Fruit fly (Drosophila melanogaster) whole organism, embryonic: ENCODE measurements around the gene PGAP2.

ENCODE experiments used
- CG10209 ChIP-seq: fragments of 200-800 bp; sonication (Bioruptor generic); optimal IDR thresholded peaks from 3 replicates; lab custom pipeline; 2017; ENCODE audit warnings: missing biosample characterization, mild to moderate bottlenecking, missing genetic modification characterization, missing genetic modification reagents
- CG11696 ChIP-seq: fragments of 200-800 bp; sonication (Bioruptor generic); IDR thresholded peaks from 2 replicates; pipeline ENCODE4 v1.3.6; 2022; ENCODE audit warnings: missing biosample characterization, missing genetic modification characterization
- CG12104 ChIP-seq: fragments of 200-800 bp; sonication (Bioruptor generic); optimal IDR thresholded peaks from 3 replicates; lab custom pipeline; 2016; ENCODE audit warnings: missing biosample characterization, missing genetic modification characterization
- CG13424 ChIP-seq: fragments of 200-800 bp; sonication (Bioruptor generic); optimal IDR thresholded peaks from 2 replicates; lab custom pipeline; 2019; ENCODE audit warnings: missing biosample characterization, mild to moderate bottlenecking, missing genetic modification characterization, moderate library complexity
- CG14441 ChIP-seq: fragments of 200-800 bp; sonication (Bioruptor generic); IDR thresholded peaks from 2 replicates; pipeline ENCODE4 v1.3.6; 2022; ENCODE audit warnings: missing biosample characterization, missing genetic modification characterization
- CG17359 ChIP-seq: fragments of 200-800 bp; sonication (Bioruptor generic); optimal IDR thresholded peaks from 3 replicates; lab custom pipeline; 2018; ENCODE audit warnings: missing biosample characterization, mild to moderate bottlenecking, missing genetic modification characterization, moderate library complexity
- CG1832 ChIP-seq: fragments of 200-800 bp; sonication (Bioruptor generic); optimal IDR thresholded peaks from 2 replicates; lab custom pipeline; 2017; ENCODE audit warnings: missing biosample characterization, mild to moderate bottlenecking, missing genetic modification characterization, inconsistent platforms
- CG30403 ChIP-seq: fragments of 200-800 bp; sonication (Bioruptor generic); optimal IDR thresholded peaks from 3 replicates; lab custom pipeline; 2016; ENCODE audit warnings: missing biosample characterization, missing genetic modification characterization
- CG30431 ChIP-seq: fragments of 200-800 bp; sonication (Bioruptor generic); optimal IDR thresholded peaks from 2 replicates; lab custom pipeline; 2017; ENCODE audit warnings: missing biosample characterization, missing genetic modification characterization
- CG31441 ChIP-seq: fragments of 200-800 bp; sonication (Bioruptor generic); IDR thresholded peaks from 2 replicates; pipeline ENCODE4 v1.3.6; 2022; ENCODE audit warnings: missing biosample characterization, missing genetic modification characterization
- CG33557 ChIP-seq: fragments of 200-800 bp; sonication (Bioruptor generic); optimal IDR thresholded peaks from 2 replicates; lab custom pipeline; 2019; ENCODE audit warnings: missing biosample characterization, mild to moderate bottlenecking, missing genetic modification characterization, moderate library complexity
- CG4328 ChIP-seq: fragments of 200-800 bp; sonication (Bioruptor generic); optimal IDR thresholded peaks from 3 replicates; lab custom pipeline; 2017; ENCODE audit warnings: missing biosample characterization, missing genetic modification reagents, missing genetic modification characterization
- CG4424 ChIP-seq: fragments of 200-800 bp; sonication (Bioruptor generic); optimal IDR thresholded peaks from 3 replicates; lab custom pipeline; 2016; ENCODE audit warnings: missing biosample characterization, missing genetic modification characterization
- CG5953 ChIP-seq: fragments of 200-800 bp; sonication (Bioruptor generic); IDR thresholded peaks from 2 replicates; pipeline ENCODE4 v1.3.6; 2022; ENCODE audit warnings: missing biosample characterization, missing genetic modification characterization
- CG7839 ChIP-seq: fragments of 200-800 bp; sonication (Bioruptor generic); optimal IDR thresholded peaks from 3 replicates; lab custom pipeline; 2018; ENCODE audit warnings: missing biosample characterization, mild to moderate bottlenecking, missing genetic modification characterization, moderate library complexity
- CoRest ChIP-seq: fragments of 200-800 bp; sonication (Bioruptor generic); optimal IDR thresholded peaks from 3 replicates; lab custom pipeline; 2018; ENCODE audit warnings: missing biosample characterization, mild to moderate bottlenecking, missing genetic modification characterization, moderate library complexity
- Drgx ChIP-seq: fragments of 200-800 bp; sonication (Bioruptor generic); IDR thresholded peaks from 2 replicates; pipeline ENCODE4 v1.3.6; 2022; ENCODE audit warnings: missing biosample characterization, missing genetic modification characterization
- ERR ChIP-seq: fragments of 200-800 bp; sonication (Bioruptor generic); optimal IDR thresholded peaks from 2 replicates; lab custom pipeline; 2016; ENCODE audit warnings: missing biosample characterization, missing genetic modification characterization
- H15 ChIP-seq: fragments of 200-800 bp; sonication (Bioruptor generic); IDR thresholded peaks from 3 replicates; pipeline ENCODE4 v1.3.6; 2022; ENCODE audit warnings: missing biosample characterization, missing genetic modification characterization
- H2.0 ChIP-seq: fragments of 200-800 bp; sonication (Bioruptor generic); IDR thresholded peaks from 2 replicates; pipeline ENCODE4 v1.3.6; 2022; ENCODE audit warnings: missing biosample characterization, missing genetic modification characterization
- Hr39 ChIP-seq: fragments of >200 bp; optimal IDR thresholded peaks from 2 replicates; lab custom pipeline; 2017
- Hr78 ChIP-seq, 2 experiments: fragments of 200-800 bp in 1 of 2; fragments of >200 bp in 1 of 2; sonication (Bioruptor generic) in 1 of 2; optimal IDR thresholded peaks; 2 replicates each; lab custom pipeline; 2017 to 2019; ENCODE audit warnings: missing biosample characterization in 2 of 2, missing genetic modification characterization in 2 of 2, mild to moderate bottlenecking in 1 of 2, moderate library complexity in 1 of 2
- Med ChIP-seq: fragments of 200-800 bp; sonication (Bioruptor generic); peaks from one replicate; lab custom pipeline; 2016; ENCODE audit warnings: missing biosample characterization, missing genetic modification characterization, mild to moderate bottlenecking, inconsistent platforms, moderate library complexity
- Oli ChIP-seq: fragments of 200-800 bp; sonication (Bioruptor generic); optimal IDR thresholded peaks from 2 replicates; lab custom pipeline; 2018; ENCODE audit warnings: missing biosample characterization, mild to moderate bottlenecking, missing genetic modification characterization, moderate library complexity
- Sin3A ChIP-seq: fragments of >200 bp; optimal IDR thresholded peaks from 2 replicates; lab custom pipeline; 2018
- Sox100B ChIP-seq: fragments of 200-800 bp; sonication (Bioruptor generic); optimal IDR thresholded peaks from 3 replicates; lab custom pipeline; 2018; ENCODE audit warnings: missing biosample characterization, mild to moderate bottlenecking, missing genetic modification characterization
- amos ChIP-seq: fragments of 200-800 bp; sonication (Bioruptor generic); IDR thresholded peaks from 2 replicates; pipeline ENCODE4 v1.3.6; 2022; ENCODE audit warnings: missing biosample characterization, missing genetic modification characterization; ENCODE audit not compliant: partially characterized antibody
- ato ChIP-seq: fragments of 200-800 bp; sonication (Bioruptor generic); IDR thresholded peaks from 2 replicates; pipeline ENCODE4 v1.3.6; 2022; ENCODE audit warnings: missing biosample characterization, missing genetic modification characterization; ENCODE audit not compliant: partially characterized antibody
- bsh ChIP-seq, 2 experiments: fragments of 200-800 bp; sonication (Bioruptor generic); optimal IDR thresholded peaks; 2 replicates each; lab custom pipeline; 2017 to 2018; ENCODE audit warnings: mild to moderate bottlenecking in 2 of 2, missing biosample characterization in 2 of 2, missing genetic modification characterization in 2 of 2, moderate library complexity in 1 of 2
- dati ChIP-seq: fragments of 200-800 bp; sonication (Bioruptor generic); IDR thresholded peaks from 2 replicates; pipeline ENCODE4 v1.3.6; 2022; ENCODE audit warnings: missing biosample characterization, missing genetic modification characterization
- dm ChIP-seq: fragments of 200-800 bp; sonication (Bioruptor generic); optimal IDR thresholded peaks from 3 replicates; lab custom pipeline; 2016; ENCODE audit warnings: missing biosample characterization, missing genetic modification characterization
- ems ChIP-seq: fragments of 200-800 bp; sonication (Bioruptor generic); optimal IDR thresholded peaks from 3 replicates; lab custom pipeline; 2016; ENCODE audit warnings: missing biosample characterization, missing genetic modification characterization
- gfzf ChIP-seq: fragments of 200-800 bp; sonication (Bioruptor generic); optimal IDR thresholded peaks from 2 replicates; lab custom pipeline; 2016; ENCODE audit warnings: missing biosample characterization, mild to moderate bottlenecking, missing genetic modification characterization, moderate library complexity
- lab ChIP-seq: fragments of 200-800 bp; sonication (Bioruptor generic); optimal IDR thresholded peaks from 3 replicates; lab custom pipeline; 2017; ENCODE audit warnings: missing biosample characterization, missing genetic modification characterization, mild to moderate bottlenecking, moderate library complexity, missing genetic modification reagents
- lbe ChIP-seq: fragments of 200-800 bp; sonication (Bioruptor generic); optimal IDR thresholded peaks from 2 replicates; lab custom pipeline; 2016; ENCODE audit warnings: missing biosample characterization, mild to moderate bottlenecking, missing genetic modification characterization
- luna ChIP-seq: fragments of 200-800 bp; sonication (Bioruptor generic); optimal IDR thresholded peaks from 2 replicates; lab custom pipeline; 2016; ENCODE audit warnings: missing biosample characterization, missing genetic modification characterization
- phol ChIP-seq: fragments of 200-800 bp; sonication (Bioruptor generic); optimal IDR thresholded peaks from 3 replicates; lab custom pipeline; 2018; ENCODE audit warnings: missing biosample characterization, mild to moderate bottlenecking, missing genetic modification characterization, moderate library complexity
- pros ChIP-seq: fragments of 200-800 bp; sonication (Bioruptor generic); optimal IDR thresholded peaks from 3 replicates; lab custom pipeline; 2019; ENCODE audit warnings: missing biosample characterization, mild to moderate bottlenecking, missing genetic modification characterization, moderate library complexity
- psq ChIP-seq: fragments of 200-800 bp; sonication (Bioruptor generic); optimal IDR thresholded peaks from 2 replicates; lab custom pipeline; 2017; ENCODE audit warnings: missing biosample characterization, missing genetic modification characterization
- tup ChIP-seq: fragments of 200-800 bp; sonication (Bioruptor generic); optimal IDR thresholded peaks from 2 replicates; lab custom pipeline; 2016; ENCODE audit warnings: missing biosample characterization, mild to moderate bottlenecking, missing genetic modification characterization, moderate library complexity
- z ChIP-seq: fragments of 200-800 bp; sonication (Bioruptor generic); IDR thresholded peaks from 3 replicates; pipeline ENCODE4 v1.3.6; 2022; ENCODE audit warnings: missing biosample characterization, missing genetic modification characterization

The PGAP2 gene

dm6 chr2L:847189-847987 lies 28.1 kb upstream of the PGAP2 start (continued):
- no peak for TF ChIP-seq CG33557 (GFP tag; lab: Kevin White, UChicago)
- no peak for TF ChIP-seq CG12104 (GFP tag; lab: Kevin White, UChicago)
- TF ChIP-seq H15 (GFP tag; lab: Robert Waterston, UW), result no peak
- TF ChIP-seq Hr78 (GFP tag; optimal IDR thresholded peaks at IDR 0.05; lab: Kevin White, UChicago), result peak in 1 of 2 experiments; percentile 75
- TF ChIP-seq CG17359 (tag; lab: Kevin White, UChicago), result peak; percentile 8
- TF ChIP-seq CG30431 (GFP tag; lab: Kevin White, UChicago), result no peak
- no peak for TF ChIP-seq gfzf (GFP tag; lab: Kevin White, UChicago)
- TF ChIP-seq CG4424 (GFP tag; lab: Kevin White, UChicago), result peak; percentile 23
- no peak for TF ChIP-seq CG10209 (GFP tag; lab: Kevin White, UChicago)
- peak in 1 of 2 experiments; percentile 9 for TF ChIP-seq bsh (GFP tag; optimal IDR thresholded peaks at IDR 0.05; lab: Kevin White, UChicago)
- peak; percentile 42; the same call in 1 of the 2 replicates for TF ChIP-seq CG31441 (GFP tag; lab: Robert Waterston, UW)
- TF ChIP-seq Med (GFP tag; lab: Kevin White, UChicago), result no peak
- TF ChIP-seq phol (tag; lab: Kevin White, UChicago), result peak; percentile 22
- TF ChIP-seq CG14441, result no peak
- TF ChIP-seq tup, result no peak
- no peak for TF ChIP-seq CG5953
- peak; percentile 53 for TF ChIP-seq Oli (tag; lab: Kevin White, UChicago)
- TF ChIP-seq ems (GFP tag; lab: Kevin White, UChicago), result no peak
- TF ChIP-seq ERR (GFP tag; lab: Kevin White, UChicago), result no peak
- no peak for TF ChIP-seq Hr39 (lab: Kevin White, UChicago)
- TF ChIP-seq psq (GFP tag; lab: Kevin White, UChicago), result no peak
- peak; percentile 12 for TF ChIP-seq CG7839 (tag; lab: Kevin White, UChicago)
- peak; percentile 13 for TF ChIP-seq CoRest (tag; lab: Kevin White, UChicago)
- no peak for TF ChIP-seq luna (GFP tag; lab: Kevin White, UChicago)
- peak; percentile 35 for TF ChIP-seq CG30403
- TF ChIP-seq z, result no peak
- 0 out of 2 replicates have a peak, but pooled peaks have one; percentile 24 for TF ChIP-seq Drgx (GFP tag; lab: Robert Waterston, UW)
- TF ChIP-seq dati (GFP tag; lab: Robert Waterston, UW), result no peak
- TF ChIP-seq pros (GFP tag; lab: Kevin White, UChicago), result no peak
- peak; percentile 15 for TF ChIP-seq lbe
- peak; percentile 4 for TF ChIP-seq CG13424 (tag; lab: Kevin White, UChicago)
- TF ChIP-seq CG1832 (GFP tag; lab: Kevin White, UChicago), result no peak
- no peak for TF ChIP-seq dm
- peak; percentile 62; the same call in 1 of the 2 replicates for TF ChIP-seq CG11696 (GFP tag; lab: Robert Waterston, UW)
- TF ChIP-seq H2.0 (GFP tag; lab: Robert Waterston, UW), result no peak
- TF ChIP-seq CG4328 (GFP tag; lab: Kevin White, UChicago), result no peak
- TF ChIP-seq Sin3A, result no peak
- no peak for TF ChIP-seq amos
- no peak for TF ChIP-seq ato
- TF ChIP-seq lab, result no peak
- TF ChIP-seq Sox100B (GFP tag; lab: Kevin White, UChicago), result peak; percentile 47
